Worm (Caenorhabditis elegans) whole organism, L4 larva: ENCODE results near the gene ccch-1.
"Not testable (repeated sequence)": the region's sequence is repeated elsewhere in the genome, so short reads cannot be mapped to it uniquely, and the experiment has no call there.

ENCODE experiments used
- D1046.2 ChIP-seq: fragments of 200-800 bp; sonication (Bioruptor generic); IDR thresholded peaks from 2 replicates; pipeline ENCODE4 v1.3.6; 2022; ENCODE audit warnings: missing genetic modification characterization, missing compliant biosample characterization
- F10B5.3 ChIP-seq: sonication (generic microtip); optimal IDR thresholded peaks from 2 replicates; lab custom pipeline; 2016; ENCODE audit warnings: mild to moderate bottlenecking, missing genetic modification characterization, missing compliant biosample characterization
- F26F4.8 ChIP-seq: fragments of 200-800 bp; sonication (Bioruptor generic); conservative IDR thresholded peaks from 2 replicates; pipeline ENCODE4 v1.3.6; 2022; ENCODE audit warnings: missing genetic modification characterization, missing compliant biosample characterization
- T20F7.1 ChIP-seq: fragments of 200-800 bp; sonication (Bioruptor generic); optimal IDR thresholded peaks from 2 replicates; lab custom pipeline; 2018; ENCODE audit warnings: mild to moderate bottlenecking, missing genetic modification characterization, missing compliant biosample characterization
- aha-1 ChIP-seq: fragments of 150-350 bp; peaks from one replicate; lab custom pipeline; 2014; ENCODE audit warnings: missing biosample characterization, missing genetic modification characterization
- attf-4 ChIP-seq: sonication (generic microtip); optimal IDR thresholded peaks from 3 replicates; lab custom pipeline; 2017; ENCODE audit warnings: missing biosample characterization, missing genetic modification characterization
- ceh-32 ChIP-seq: sonication (generic microtip); optimal IDR thresholded peaks from 2 replicates; lab custom pipeline; 2016; ENCODE audit warnings: mild to moderate bottlenecking, missing genetic modification characterization, missing compliant biosample characterization; ENCODE audit not compliant: poor library complexity
- ceh-44 ChIP-seq: fragments of 200-800 bp; sonication (Bioruptor generic); IDR thresholded peaks from 2 replicates; pipeline ENCODE4 v1.3.6; 2022; ENCODE audit warnings: missing genetic modification reagents, missing genetic modification characterization, missing compliant biosample characterization
- ceh-82 ChIP-seq: sonication (generic microtip); optimal IDR thresholded peaks from 2 replicates; lab custom pipeline; 2017; ENCODE audit warnings: missing biosample characterization, missing genetic modification characterization
- ces-1 ChIP-seq: fragments of 150-350 bp; sonication (generic microtip); optimal IDR thresholded peaks from 4 replicates; lab custom pipeline; 2014; ENCODE audit warnings: missing biosample characterization, missing genetic modification reagents, missing genetic modification characterization
- ctbp-1 ChIP-seq: fragments of 200-800 bp; sonication (Bioruptor generic); IDR thresholded peaks from 2 replicates; pipeline ENCODE4 v1.3.6; 2022; ENCODE audit warnings: missing genetic modification reagents, missing genetic modification characterization, missing compliant biosample characterization
- daf-12 ChIP-seq: fragments of 150-350 bp; optimal IDR thresholded peaks from 2 replicates; lab custom pipeline; 2014; ENCODE audit warnings: missing biosample characterization, missing genetic modification reagents, missing genetic modification characterization
- dmd-6 ChIP-seq: fragments of 200-800 bp; sonication (Bioruptor generic); IDR thresholded peaks from 2 replicates; pipeline ENCODE4 v1.3.6; 2022; ENCODE audit warnings: missing genetic modification reagents, missing genetic modification characterization, missing compliant biosample characterization
- dmd-8 ChIP-seq: fragments of 200-800 bp; sonication (Bioruptor generic); IDR thresholded peaks from 2 replicates; pipeline ENCODE4 v1.3.6; 2022; ENCODE audit warnings: missing genetic modification characterization, missing compliant biosample characterization
- dmd-9 ChIP-seq: fragments of 200-800 bp; sonication (Bioruptor generic); IDR thresholded peaks from 2 replicates; pipeline ENCODE4 v1.3.6; 2022; ENCODE audit warnings: missing genetic modification reagents, missing genetic modification characterization, missing compliant biosample characterization
- egl-43 ChIP-seq: fragments of 200-800 bp; sonication (Bioruptor generic); IDR thresholded peaks from 2 replicates; pipeline ENCODE4 v1.3.6; 2022; ENCODE audit warnings: missing genetic modification reagents, missing genetic modification characterization, missing compliant biosample characterization
- gei-8 ChIP-seq: fragments of 200-800 bp; sonication (Bioruptor generic); optimal IDR thresholded peaks from 2 replicates; lab custom pipeline; 2018; ENCODE audit warnings: mild to moderate bottlenecking, missing genetic modification characterization, missing compliant biosample characterization
- hmg-1.1 ChIP-seq: fragments of 200-800 bp; sonication (Bioruptor generic); IDR thresholded peaks from 2 replicates; pipeline ENCODE4 v1.3.6; 2022; ENCODE audit warnings: missing genetic modification reagents, missing genetic modification characterization, missing compliant biosample characterization
- lim-7 ChIP-seq: fragments of 200-800 bp; sonication (Bioruptor generic); IDR thresholded peaks from 2 replicates; pipeline ENCODE4 v1.3.6; 2022; ENCODE audit warnings: missing genetic modification characterization, missing compliant biosample characterization
- lin-39 ChIP-seq: fragments of 150-350 bp; optimal IDR thresholded peaks from 2 replicates; lab custom pipeline; 2014; ENCODE audit warnings: missing biosample characterization, missing genetic modification reagents, missing genetic modification characterization
- madf-5 ChIP-seq, 2 experiments: fragments of 200-800 bp; sonication (Bioruptor generic); IDR thresholded peaks; 2 replicates each; pipeline ENCODE4 v1.3.6; 2022; ENCODE audit warnings: missing compliant biosample characterization in 2 of 2, missing genetic modification characterization in 2 of 2
- mdl-1 ChIP-seq, 2 experiments: fragments of 150-350 bp in 1 of 2; sonication (generic microtip) in 1 of 2; optimal IDR thresholded peaks; 2 replicates each; lab custom pipeline; 2014 to 2017; ENCODE audit warnings: missing biosample characterization in 2 of 2, missing genetic modification characterization in 2 of 2
- nhr-102 ChIP-seq: sonication (generic microtip); optimal IDR thresholded peaks from 2 replicates; lab custom pipeline; 2016; ENCODE audit warnings: mild to moderate bottlenecking, missing genetic modification characterization, moderate library complexity, missing compliant biosample characterization
- nhr-111 ChIP-seq: fragments of 200-800 bp; sonication (Bioruptor generic); optimal IDR thresholded peaks from 2 replicates; lab custom pipeline; 2018; ENCODE audit warnings: mild to moderate bottlenecking, missing genetic modification characterization, missing compliant biosample characterization
- nhr-6 ChIP-seq: fragments of 150-350 bp; optimal IDR thresholded peaks from 2 replicates; lab custom pipeline; 2014; ENCODE audit warnings: missing biosample characterization, missing genetic modification characterization
- nhr-76 ChIP-seq: fragments of 150-350 bp; optimal IDR thresholded peaks from 2 replicates; lab custom pipeline; 2014; ENCODE audit warnings: missing biosample characterization, missing genetic modification characterization
- nhr-77 ChIP-seq: fragments of 150-350 bp; optimal IDR thresholded peaks from 2 replicates; lab custom pipeline; 2014; ENCODE audit warnings: missing biosample characterization, missing genetic modification characterization
- pha-4 ChIP-seq, 2 experiments: fragments of 150-350 bp in 1 of 2; fragments of 200-800 bp in 1 of 2; sonication (Bioruptor generic) in 1 of 2; IDR thresholded peaks in 1 of 2; optimal IDR thresholded peaks in 1 of 2; 2 replicates each; pipeline versions ENCODE4 v1.3.6 to Lab custom; 2014 to 2022; ENCODE audit warnings: missing genetic modification characterization in 2 of 2, missing genetic modification reagents in 2 of 2, missing biosample characterization in 1 of 2, missing compliant biosample characterization in 1 of 2
- php-3 ChIP-seq: fragments of 200-800 bp; sonication (Bioruptor generic); IDR thresholded peaks from 2 replicates; pipeline ENCODE4 v1.3.6; 2022; ENCODE audit warnings: missing genetic modification reagents, missing genetic modification characterization, missing compliant biosample characterization
- saeg-2 ChIP-seq: fragments of 200-800 bp; sonication (Bioruptor generic); IDR thresholded peaks from 2 replicates; pipeline ENCODE4 v1.3.6; 2022; ENCODE audit warnings: missing genetic modification reagents, missing genetic modification characterization, missing compliant biosample characterization
- snpc-1.2 ChIP-seq: fragments of 200-800 bp; sonication (Bioruptor generic); IDR thresholded peaks from 2 replicates; pipeline ENCODE4 v1.3.6; 2022; ENCODE audit warnings: missing genetic modification reagents, missing genetic modification characterization, missing compliant biosample characterization
- unc-130 ChIP-seq: sonication (generic microtip); optimal IDR thresholded peaks from 2 replicates; lab custom pipeline; 2016; ENCODE audit warnings: missing genetic modification reagents, missing genetic modification characterization, missing compliant biosample characterization
- unc-62 ChIP-seq, 3 experiments: fragments of 150-350 bp in 1 of 3; sonication (generic microtip); optimal IDR thresholded peaks in 2 of 3; peaks in 1 of 3; 1 replicate in 1 of 3; 2 replicates in 2 of 3; lab custom pipeline; 2014 to 2017; ENCODE audit warnings: missing biosample characterization in 3 of 3, missing genetic modification characterization in 3 of 3, missing genetic modification reagents in 3 of 3, missing genotype in 1 of 3
- zag-1 ChIP-seq: fragments of 150-350 bp; optimal IDR thresholded peaks from 2 replicates; lab custom pipeline; 2014; ENCODE audit warnings: missing biosample characterization, missing genetic modification characterization
- zfp-3 ChIP-seq: fragments of 200-800 bp; sonication (Bioruptor generic); conservative IDR thresholded peaks from 2 replicates; pipeline ENCODE4 v1.3.6; 2022; ENCODE audit warnings: missing genetic modification reagents, missing genetic modification characterization, missing compliant biosample characterization

ccch-1 gene

ce11 chrV:11527531-11527930, at the start of gene ccch-1:
ccch-1 (plus strand) TSS chrV:11527831.
- TF ChIP-seq dmd-6 (GFP tag; lab: Robert Waterston, UW) (no peak), egl-43 (GFP tag; lab: Robert Waterston, UW) (no peak), daf-12 (tag; lab: Kevin White, UChicago) (no peak), D1046.2 (GFP tag; lab: Robert Waterston, UW) (no peak), php-3 (GFP tag; lab: Robert Waterston, UW) (no peak), T20F7.1 (GFP tag; lab: Kevin White, UChicago) (no peak), pha-4 (GFP tag; IDR thresholded peaks at IDR 0.05; lab: Robert Waterston, UW) (no peak), pha-4 (tag; optimal IDR thresholded peaks at IDR 0.05; lab: Kevin White, UChicago) (no peak), nhr-76 (no peak), F10B5.3 (tag; lab: Kevin White, UChicago) (no peak), nhr-102 (no peak), ctbp-1 (GFP tag; lab: Robert Waterston, UW) (no peak), ceh-44 (GFP tag; lab: Robert Waterston, UW) (no peak), aha-1 (tag; lab: Kevin White, UChicago) (no peak), nhr-77 (no peak), ces-1 (GFP tag; lab: Kevin White, UChicago) (no peak), attf-4 (tag; lab: Kevin White, UChicago) (no peak), dmd-8 (GFP tag; lab: Robert Waterston, UW) (no peak), gei-8 (GFP tag; lab: Kevin White, UChicago) (no peak), madf-5 (GFP tag; IDR thresholded peaks at IDR 0.05; lab: Robert Waterston, UW) (no peak), mdl-1 (tag; optimal IDR thresholded peaks at IDR 0.05; lab: Kevin White, UChicago) (no peak)

ce11 chrV:11478028-11478427, 49.6 kb upstream of the ccch-1 start:
- peak; percentile 53 for TF ChIP-seq unc-130 (GFP tag; lab: Kevin White, UChicago)
- TF ChIP-seq unc-62 (GFP tag; optimal IDR thresholded peaks at IDR 0.05 in 1 of 2; lab: Kevin White, UChicago) = peak in 1 of 2 experiments; percentile 41
- TF ChIP-seq unc-62 (tag; optimal IDR thresholded peaks at IDR 0.05; lab: Kevin White, UChicago) = not testable (repeated sequence)

ce11 chrV:11479406-11479805, 48.2 kb upstream of the ccch-1 start, which contains the start of gene T11F9.22:
T11F9.22 (plus strand) TSS chrV:11479706.
- TF ChIP-seq ceh-32 (tag; lab: Kevin White, UChicago) (no peak), pha-4 (GFP tag; IDR thresholded peaks at IDR 0.05; lab: Robert Waterston, UW) (no peak), pha-4 (tag; optimal IDR thresholded peaks at IDR 0.05; lab: Kevin White, UChicago) (no peak), dmd-9 (GFP tag; lab: Robert Waterston, UW) (no peak), snpc-1.2 (no peak), ceh-44 (GFP tag; lab: Robert Waterston, UW) (no peak), lin-39 (tag; lab: Kevin White, UChicago) (no peak), F26F4.8 (GFP tag; lab: Robert Waterston, UW) (no peak), zag-1 (tag; lab: Kevin White, UChicago) (no peak), lim-7 (no peak), hmg-1.1 (GFP tag; lab: Robert Waterston, UW) (no peak), D1046.2 (GFP tag; lab: Robert Waterston, UW) (no peak), zfp-3 (GFP tag; lab: Robert Waterston, UW) (no peak), saeg-2 (no peak), nhr-111 (GFP tag; lab: Kevin White, UChicago) (no peak), nhr-102 (no peak)

- TF ChIP-seq nhr-111 (GFP tag; lab: Kevin White, UChicago); ceh-82 (tag; lab: Kevin White, UChicago); nhr-6: not testable (repeated sequence)
Measured at ce11 chrV:11480734-11481133, 46.9 kb upstream of the ccch-1 start, which contains the start of gene T11F9.14. T11F9.14 (minus strand) TSS chrV:11480834.
